Worm (Caenorhabditis elegans) whole organism, L1 larva: ENCODE measurements around the gene str-73.
A peak's percentile ranks its signal among the peaks of the same experiment; 100 is the strongest.

Experiments used
- C04F5.9 ChIP-seq: sonication (generic microtip); optimal IDR thresholded peaks from 2 replicates; lab custom pipeline; 2016; ENCODE audit warnings: missing genetic modification characterization, missing compliant biosample characterization
- C16A3.4 ChIP-seq: fragments of 150-350 bp; optimal IDR thresholded peaks from 2 replicates; lab custom pipeline; 2014; ENCODE audit warnings: missing biosample characterization, missing genetic modification characterization
- C34B4.2 ChIP-seq: sonication (generic microtip); optimal IDR thresholded peaks from 2 replicates; lab custom pipeline; 2017; ENCODE audit warnings: mild to moderate bottlenecking, missing genetic modification characterization, missing compliant biosample characterization
- F16B12.6 ChIP-seq: fragments of 150-350 bp; optimal IDR thresholded peaks from 2 replicates; lab custom pipeline; 2014; ENCODE audit warnings: missing biosample characterization, missing genetic modification characterization
- Y116A8C.19 ChIP-seq: sonication (generic microtip); optimal IDR thresholded peaks from 2 replicates; lab custom pipeline; 2016; ENCODE audit warnings: missing compliant biosample characterization, missing genetic modification characterization, borderline replicate concordance
- alr-1 ChIP-seq: fragments of 200-800 bp; sonication (Bioruptor generic); optimal IDR thresholded peaks from 2 replicates; lab custom pipeline; 2018; ENCODE audit warnings: borderline replicate concordance, mild to moderate bottlenecking, missing genetic modification characterization, missing compliant biosample characterization
- aly-2 ChIP-seq: fragments of 150-350 bp; optimal IDR thresholded peaks from 2 replicates; lab custom pipeline; 2014; ENCODE audit warnings: missing biosample characterization, missing genetic modification characterization
- ama-1 ChIP-seq: fragments of 150-350 bp; optimal IDR thresholded peaks from 2 replicates; lab custom pipeline; 2014
- blmp-1 ChIP-seq: fragments of 150-350 bp; optimal IDR thresholded peaks from 2 replicates; lab custom pipeline; 2014; ENCODE audit warnings: missing biosample characterization, missing genetic modification characterization
- ceh-63 ChIP-seq: fragments of 200-800 bp; sonication (Bioruptor generic); optimal IDR thresholded peaks from 2 replicates; lab custom pipeline; 2018; ENCODE audit warnings: mild to moderate bottlenecking, missing genetic modification characterization, missing compliant biosample characterization
- ceh-8 ChIP-seq: fragments of 200-800 bp; sonication (Bioruptor generic); optimal IDR thresholded peaks from 2 replicates; lab custom pipeline; 2018; ENCODE audit warnings: mild to moderate bottlenecking, missing genetic modification characterization, moderate library complexity, missing compliant biosample characterization
- ceh-82 ChIP-seq, 3 experiments: fragments of 150-350 bp in 1 of 3; sonication (generic microtip) in 2 of 3; optimal IDR thresholded peaks; 2 replicates each; lab custom pipeline; 2014 to 2017; ENCODE audit warnings: missing biosample characterization in 3 of 3, missing genetic modification characterization in 3 of 3
- ceh-88 ChIP-seq: fragments of 200-800 bp; sonication (Bioruptor generic); IDR thresholded peaks from 2 replicates; pipeline ENCODE4 v1.3.6; 2022; ENCODE audit warnings: missing genetic modification characterization, missing compliant biosample characterization
- ceh-90 ChIP-seq: sonication (generic microtip); optimal IDR thresholded peaks from 2 replicates; lab custom pipeline; 2016; ENCODE audit warnings: missing genetic modification characterization, missing compliant biosample characterization
- efl-1 ChIP-seq, 4 experiments: fragments of 150-350 bp; optimal IDR thresholded peaks in 3 of 4; peaks in 1 of 4; 1 replicate in 1 of 4; 2 replicates in 3 of 4; lab custom pipeline; 2014; ENCODE audit warnings: missing biosample characterization in 2 of 4, missing genetic modification characterization in 2 of 4, missing genetic modification reagents in 2 of 4
- efl-3 ChIP-seq: fragments of 200-800 bp; sonication (Bioruptor generic); optimal IDR thresholded peaks from 2 replicates; lab custom pipeline; 2018; ENCODE audit warnings: mild to moderate bottlenecking, missing genetic modification characterization, missing compliant biosample characterization
- egl-13 ChIP-seq: sonication (generic microtip); optimal IDR thresholded peaks from 2 replicates; lab custom pipeline; 2016; ENCODE audit warnings: missing genotype, missing genetic modification reagents, missing genetic modification characterization, missing compliant biosample characterization
- egl-27 ChIP-seq, 2 experiments: fragments of 150-350 bp in 1 of 2; sonication (generic microtip); optimal IDR thresholded peaks; 3 replicates each; lab custom pipeline; 2017 to 2018; ENCODE audit warnings: missing biosample characterization in 2 of 2, missing genetic modification characterization in 2 of 2, missing genetic modification reagents in 2 of 2
- elt-3 ChIP-seq, 6 experiments: fragments of 150-350 bp in 1 of 6; sonication (generic microtip); optimal IDR thresholded peaks; 2 replicates each; lab custom pipeline; 2017 to 2018; ENCODE audit warnings: missing biosample characterization in 6 of 6, missing genetic modification characterization in 6 of 6, inconsistent platforms in 1 of 6
- fkh-10 ChIP-seq: sonication (generic microtip); optimal IDR thresholded peaks from 2 replicates; lab custom pipeline; 2017; ENCODE audit warnings: missing biosample characterization, missing genetic modification reagents, missing genetic modification characterization
- fkh-4 ChIP-seq: sonication (generic microtip); optimal IDR thresholded peaks from 2 replicates; lab custom pipeline; 2016; ENCODE audit warnings: missing compliant biosample characterization, missing genetic modification characterization, borderline replicate concordance
- fkh-8 ChIP-seq: sonication (generic microtip); optimal IDR thresholded peaks from 2 replicates; lab custom pipeline; 2016; ENCODE audit warnings: mild to moderate bottlenecking, missing genetic modification characterization, missing compliant biosample characterization
- hlh-17 ChIP-seq: fragments of 200-800 bp; sonication (Bioruptor generic); optimal IDR thresholded peaks from 2 replicates; lab custom pipeline; 2018; ENCODE audit warnings: missing genetic modification characterization, mild to moderate bottlenecking, missing compliant biosample characterization, moderate library complexity, borderline replicate concordance
- hpl-2 ChIP-seq: fragments of 150-350 bp; optimal IDR thresholded peaks from 2 replicates; lab custom pipeline; 2014; ENCODE audit warnings: missing biosample characterization, missing genetic modification reagents, missing genetic modification characterization
- irx-1 ChIP-seq: sonication (generic microtip); optimal IDR thresholded peaks from 2 replicates; lab custom pipeline; 2016; ENCODE audit warnings: missing genetic modification characterization, missing compliant biosample characterization
- jun-1 ChIP-seq: fragments of 150-350 bp; optimal IDR thresholded peaks from 2 replicates; lab custom pipeline; 2014; ENCODE audit warnings: missing biosample characterization, missing genetic modification reagents, missing genetic modification characterization
- lin-13 ChIP-seq: fragments of 150-350 bp; optimal IDR thresholded peaks from 2 replicates; lab custom pipeline; 2014; ENCODE audit warnings: missing biosample characterization, missing genetic modification reagents, missing genetic modification characterization
- lin-14 ChIP-seq: fragments of 200-800 bp; sonication (Bioruptor generic); optimal IDR thresholded peaks from 2 replicates; lab custom pipeline; 2018; ENCODE audit warnings: mild to moderate bottlenecking, missing genetic modification characterization, moderate library complexity, missing compliant biosample characterization
- lin-35 ChIP-seq, 2 experiments: fragments of 150-350 bp; optimal IDR thresholded peaks; 2 replicates each; lab custom pipeline; 2014; ENCODE audit warnings: missing biosample characterization in 2 of 2, missing genetic modification characterization in 2 of 2, missing genetic modification reagents in 2 of 2
- lin-39 ChIP-seq: fragments of 150-350 bp; optimal IDR thresholded peaks from 2 replicates; lab custom pipeline; 2014; ENCODE audit warnings: missing biosample characterization, missing genetic modification reagents, missing genetic modification characterization
- mab-9 ChIP-seq: fragments of 200-800 bp; sonication (Bioruptor generic); IDR thresholded peaks from 2 replicates; pipeline ENCODE4 v1.3.6; 2022; ENCODE audit warnings: missing genetic modification reagents, missing genetic modification characterization, missing compliant biosample characterization
- mdl-1 ChIP-seq, 2 experiments: fragments of 150-350 bp; optimal IDR thresholded peaks; 2 replicates each; lab custom pipeline; 2014 to 2017; ENCODE audit warnings: missing biosample characterization in 2 of 2, missing genetic modification characterization in 2 of 2, inconsistent platforms in 1 of 2
- mep-1 ChIP-seq: fragments of 150-350 bp; optimal IDR thresholded peaks from 2 replicates; lab custom pipeline; 2014; ENCODE audit warnings: missing biosample characterization, missing genetic modification characterization
- nhr-11 ChIP-seq: fragments of 150-350 bp; optimal IDR thresholded peaks from 2 replicates; lab custom pipeline; 2014; ENCODE audit warnings: missing biosample characterization, missing genetic modification characterization
- nhr-20 ChIP-seq: sonication (generic microtip); optimal IDR thresholded peaks from 2 replicates; lab custom pipeline; 2016; ENCODE audit warnings: mild to moderate bottlenecking, missing genetic modification characterization, missing compliant biosample characterization
- nhr-76 ChIP-seq: sonication (generic microtip); optimal IDR thresholded peaks from 2 replicates; lab custom pipeline; 2017; ENCODE audit warnings: missing biosample characterization, missing genetic modification characterization
- nhr-84 ChIP-seq: sonication (generic microtip); optimal IDR thresholded peaks from 2 replicates; lab custom pipeline; 2017; ENCODE audit warnings: missing biosample characterization, missing genetic modification characterization
- nhr-85 ChIP-seq: sonication (generic microtip); peaks from one replicate; lab custom pipeline; 2016; ENCODE audit warnings: missing genetic modification characterization, inconsistent platforms, missing compliant biosample characterization
- pqm-1 ChIP-seq: sonication (generic microtip); optimal IDR thresholded peaks from 3 replicates; lab custom pipeline; 2017; ENCODE audit warnings: missing biosample characterization, missing genetic modification characterization
- skn-1 ChIP-seq: fragments of 150-350 bp; optimal IDR thresholded peaks from 2 replicates; lab custom pipeline; 2014; ENCODE audit warnings: missing biosample characterization, missing genetic modification characterization
- snpc-4 ChIP-seq: fragments of 150-350 bp; optimal IDR thresholded peaks from 2 replicates; lab custom pipeline; 2014; ENCODE audit warnings: missing biosample characterization, missing genetic modification characterization
- snu-23 ChIP-seq: sonication (generic microtip); optimal IDR thresholded peaks from 2 replicates; lab custom pipeline; 2016; ENCODE audit warnings: missing genetic modification characterization, missing compliant biosample characterization
- sox-4 ChIP-seq: sonication (generic microtip); optimal IDR thresholded peaks from 2 replicates; lab custom pipeline; 2016; ENCODE audit warnings: missing genetic modification characterization, missing compliant biosample characterization
- unc-130 ChIP-seq: fragments of 150-350 bp; optimal IDR thresholded peaks from 2 replicates; lab custom pipeline; 2017; ENCODE audit warnings: missing biosample characterization, missing genetic modification characterization, inconsistent platforms
- unc-30 ChIP-seq: sonication (generic microtip); optimal IDR thresholded peaks from 2 replicates; lab custom pipeline; 2017; ENCODE audit warnings: missing biosample characterization, missing genetic modification characterization
- unc-62 ChIP-seq: fragments of 150-350 bp; optimal IDR thresholded peaks from 2 replicates; lab custom pipeline; 2014; ENCODE audit warnings: missing biosample characterization, missing genetic modification reagents, missing genetic modification characterization
- unc-98 ChIP-seq: fragments of 200-800 bp; sonication (Bioruptor generic); IDR thresholded peaks from 2 replicates; pipeline ENCODE4 v1.3.6; 2022; ENCODE audit warnings: missing genetic modification characterization, missing compliant biosample characterization
- zip-4 ChIP-seq: fragments of 200-800 bp; sonication (Bioruptor generic); optimal IDR thresholded peaks from 2 replicates; lab custom pipeline; 2018; ENCODE audit warnings: mild to moderate bottlenecking, missing genetic modification characterization, moderate library complexity, missing compliant biosample characterization
- ztf-4 ChIP-seq: fragments of 150-350 bp; optimal IDR thresholded peaks from 2 replicates; lab custom pipeline; 2014; ENCODE audit warnings: missing biosample characterization, missing genetic modification characterization

str-73 gene

ce11 chrV:16401519-16401918 lies 28.5 kb upstream of the str-73 start, which contains the start of gene F13A7.14 (continued):
- TF ChIP-seq mep-1 (tag; lab: Kevin White, UChicago) (peak; percentile 79), nhr-20 (tag; lab: Kevin White, UChicago) (peak; percentile 92), nhr-76 (tag; lab: Kevin White, UChicago) (no peak), aly-2 (tag; lab: Kevin White, UChicago) (no peak), efl-3 (GFP tag; lab: Kevin White, UChicago) (peak; percentile 79), hlh-17 (GFP tag; lab: Kevin White, UChicago) (peak; percentile 67), ceh-8 (GFP tag; lab: Kevin White, UChicago) (peak; percentile 61), hpl-2 (no peak), mab-9 (peak; percentile 94), ama-1 (lab: Kevin White, UChicago) (no peak), ceh-88 (GFP tag; lab: Robert Waterston, UW) (peak; percentile 71), irx-1 (peak; percentile 96), lin-35 (GFP tag; optimal IDR thresholded peaks at IDR 0.05; lab: Kevin White, UChicago) (peak; percentile 96 to 97), ceh-82 (tag; optimal IDR thresholded peaks at IDR 0.05; lab: Kevin White, UChicago) (peak; percentile 68 to 81 (median 70)), unc-30 (tag; lab: Kevin White, UChicago) (no peak), snpc-4 (peak; percentile 84), fkh-4 (tag; lab: Kevin White, UChicago) (peak; percentile 97), F16B12.6 (tag; lab: Kevin White, UChicago) (peak; percentile 15), C04F5.9 (tag; lab: Kevin White, UChicago) (peak; percentile 88), nhr-85 (tag; lab: Kevin White, UChicago) (peak; percentile 95), egl-27 (tag; optimal IDR thresholded peaks at IDR 0.05; lab: Kevin White, UChicago) (no peak), fkh-8 (tag; lab: Kevin White, UChicago) (peak; percentile 77), C16A3.4 (tag; lab: Kevin White, UChicago) (peak; percentile 76), ztf-4 (tag; lab: Kevin White, UChicago) (peak; percentile 58), unc-62 (no peak), blmp-1 (peak; percentile 46), sox-4 (tag; lab: Kevin White, UChicago) (peak; percentile 94), Y116A8C.19 (tag; lab: Kevin White, UChicago) (peak; percentile 83), jun-1 (tag; lab: Kevin White, UChicago) (peak; percentile 54), lin-39 (peak; percentile 78), alr-1 (tag; lab: Kevin White, UChicago) (no peak), skn-1 (peak; percentile 85), snu-23 (GFP tag; lab: Kevin White, UChicago) (peak; percentile 90), ceh-90 (tag; lab: Kevin White, UChicago) (peak; percentile 95), nhr-11 (tag; lab: Kevin White, UChicago) (peak; percentile 25), lin-14 (GFP tag; lab: Kevin White, UChicago) (peak; percentile 82), pqm-1 (no peak), ceh-63 (GFP tag; lab: Kevin White, UChicago) (peak; percentile 32), nhr-84 (no peak), fkh-10 (GFP tag; lab: Kevin White, UChicago) (no peak), C34B4.2 (tag; lab: Kevin White, UChicago) (no peak), efl-1 (optimal IDR thresholded peaks at IDR 0.05; lab: Kevin White, UChicago) (peak; percentile 97 to 98), efl-1 (GFP tag; optimal IDR thresholded peaks at IDR 0.05 in 1 of 2; lab: Kevin White, UChicago) (peak; percentile 97 to 100), unc-98 (GFP tag; lab: Robert Waterston, UW) (peak; percentile 91), zip-4 (peak; percentile 80), egl-13 (tag; lab: Kevin White, UChicago) (peak; percentile 94), lin-13 (GFP tag; lab: Kevin White, UChicago) (peak; percentile 66), mdl-1 (tag; optimal IDR thresholded peaks at IDR 0.05; lab: Kevin White, UChicago) (peak in 1 of 2 experiments; percentile 47), unc-130 (tag; lab: Kevin White, UChicago) (peak; percentile 79), elt-3 (tag; optimal IDR thresholded peaks at IDR 0.05; lab: Kevin White, UChicago) (peak in 2 of 6 experiments; percentile 29 to 87)
